Worm (Caenorhabditis elegans) whole organism, L4 larva: ENCODE results near the gene evl-14.

Source experiments
- F44E2.7 ChIP-seq: fragments of 200-800 bp; sonication (Bioruptor generic); IDR thresholded peaks from 2 replicates; pipeline ENCODE4 v2.1.2; 2022; ENCODE audit warnings: missing genetic modification characterization, missing compliant biosample characterization
- F49E8.2 ChIP-seq: sonication (generic microtip); optimal IDR thresholded peaks from 2 replicates; lab custom pipeline; 2016; ENCODE audit warnings: missing compliant biosample characterization, mild to moderate bottlenecking, missing genetic modification characterization, borderline replicate concordance
- T20F7.1 ChIP-seq: fragments of 200-800 bp; sonication (Bioruptor generic); optimal IDR thresholded peaks from 2 replicates; lab custom pipeline; 2018; ENCODE audit warnings: mild to moderate bottlenecking, missing genetic modification characterization, missing compliant biosample characterization
- T26A8.4 ChIP-seq: fragments of 200-800 bp; sonication (Bioruptor generic); IDR thresholded peaks from 2 replicates; pipeline ENCODE4 v1.3.6; 2022; ENCODE audit warnings: missing genetic modification characterization, missing compliant biosample characterization
- Y48G9A.11 ChIP-seq: fragments of 200-800 bp; sonication (Bioruptor generic); IDR thresholded peaks from 2 replicates; pipeline ENCODE4 v1.3.6; 2022; ENCODE audit warnings: missing genetic modification reagents, missing genetic modification characterization, missing compliant biosample characterization
- Y75B8A.6 ChIP-seq: fragments of 200-800 bp; sonication (Bioruptor generic); IDR thresholded peaks from 2 replicates; pipeline ENCODE4 v1.3.6; 2022; ENCODE audit warnings: missing genetic modification reagents, missing genetic modification characterization, missing compliant biosample characterization
- ZK546.5 ChIP-seq, 2 experiments: sonication (generic microtip); optimal IDR thresholded peaks; 2 replicates each; lab custom pipeline; 2017; ENCODE audit warnings: missing biosample characterization in 2 of 2, missing genetic modification characterization in 2 of 2
- ceh-20 ChIP-seq: fragments of 200-800 bp; sonication (Bioruptor generic); IDR thresholded peaks from 2 replicates; pipeline ENCODE4 v1.3.6; 2022; ENCODE audit warnings: missing genetic modification reagents, missing genetic modification characterization, missing compliant biosample characterization
- ceh-32 ChIP-seq: sonication (generic microtip); optimal IDR thresholded peaks from 2 replicates; lab custom pipeline; 2016; ENCODE audit warnings: mild to moderate bottlenecking, missing genetic modification characterization, missing compliant biosample characterization; ENCODE audit not compliant: poor library complexity
- ceh-62 ChIP-seq: sonication (generic microtip); optimal IDR thresholded peaks from 2 replicates; lab custom pipeline; 2017; ENCODE audit warnings: missing biosample characterization, missing genetic modification characterization
- ctbp-1 ChIP-seq: fragments of 200-800 bp; sonication (Bioruptor generic); IDR thresholded peaks from 2 replicates; pipeline ENCODE4 v1.3.6; 2022; ENCODE audit warnings: missing genetic modification reagents, missing genetic modification characterization, missing compliant biosample characterization
- daf-16 ChIP-seq, 3 experiments: sonication (generic microtip); optimal IDR thresholded peaks; 2 replicates each; lab custom pipeline; 2016 to 2017; ENCODE audit warnings: missing genetic modification characterization in 3 of 3, missing genetic modification reagents in 3 of 3, mild to moderate bottlenecking in 2 of 3, missing compliant biosample characterization in 2 of 3, missing biosample characterization in 1 of 3, moderate library complexity in 1 of 3
- dmd-9 ChIP-seq: fragments of 200-800 bp; sonication (Bioruptor generic); IDR thresholded peaks from 2 replicates; pipeline ENCODE4 v1.3.6; 2022; ENCODE audit warnings: missing genetic modification reagents, missing genetic modification characterization, missing compliant biosample characterization
- duxl-1 ChIP-seq: sonication (generic microtip); optimal IDR thresholded peaks from 2 replicates; lab custom pipeline; 2016; ENCODE audit warnings: mild to moderate bottlenecking, missing genetic modification characterization, moderate library complexity, missing compliant biosample characterization; ENCODE audit not compliant: poor library complexity
- egl-27 ChIP-seq: sonication (generic microtip); optimal IDR thresholded peaks from 3 replicates; lab custom pipeline; 2017; ENCODE audit warnings: missing biosample characterization, missing genetic modification reagents, missing genetic modification characterization
- egl-43 ChIP-seq: fragments of 200-800 bp; sonication (Bioruptor generic); IDR thresholded peaks from 2 replicates; pipeline ENCODE4 v1.3.6; 2022; ENCODE audit warnings: missing genetic modification reagents, missing genetic modification characterization, missing compliant biosample characterization
- fkh-10 ChIP-seq: fragments of 150-350 bp; optimal IDR thresholded peaks from 2 replicates; lab custom pipeline; 2014; ENCODE audit warnings: missing biosample characterization, missing genetic modification reagents, missing genetic modification characterization
- gei-8 ChIP-seq: fragments of 200-800 bp; sonication (Bioruptor generic); optimal IDR thresholded peaks from 2 replicates; lab custom pipeline; 2018; ENCODE audit warnings: mild to moderate bottlenecking, missing genetic modification characterization, missing compliant biosample characterization
- hlh-30 ChIP-seq: sonication (generic microtip); optimal IDR thresholded peaks from 2 replicates; lab custom pipeline; 2017; ENCODE audit warnings: antibody characterized with exemption, mild to moderate bottlenecking, missing genetic modification characterization, missing compliant biosample characterization; ENCODE audit not compliant: insufficient read depth
- hmg-1.1 ChIP-seq: fragments of 200-800 bp; sonication (Bioruptor generic); IDR thresholded peaks from 2 replicates; pipeline ENCODE4 v1.3.6; 2022; ENCODE audit warnings: missing genetic modification reagents, missing genetic modification characterization, missing compliant biosample characterization
- lim-7 ChIP-seq: fragments of 200-800 bp; sonication (Bioruptor generic); IDR thresholded peaks from 2 replicates; pipeline ENCODE4 v1.3.6; 2022; ENCODE audit warnings: missing genetic modification characterization, missing compliant biosample characterization
- lin-1 ChIP-seq: fragments of 200-800 bp; sonication (Bioruptor generic); IDR thresholded peaks from 2 replicates; pipeline ENCODE4 v1.3.6; 2022; ENCODE audit warnings: missing genetic modification reagents, missing genetic modification characterization, missing compliant biosample characterization
- lin-13 ChIP-seq: fragments of 150-350 bp; optimal IDR thresholded peaks from 2 replicates; lab custom pipeline; 2014; ENCODE audit warnings: missing biosample characterization, missing genetic modification reagents, missing genetic modification characterization
- lin-29 ChIP-seq: fragments of 200-800 bp; sonication (Bioruptor generic); IDR thresholded peaks from 2 replicates; pipeline ENCODE4 v1.3.6; 2022; ENCODE audit warnings: missing genetic modification reagents, missing genetic modification characterization, missing compliant biosample characterization
- lin-39 ChIP-seq: fragments of 150-350 bp; optimal IDR thresholded peaks from 2 replicates; lab custom pipeline; 2014; ENCODE audit warnings: missing biosample characterization, missing genetic modification reagents, missing genetic modification characterization
- lir-3 ChIP-seq: sonication (generic microtip); optimal IDR thresholded peaks from 2 replicates; lab custom pipeline; 2016; ENCODE audit warnings: mild to moderate bottlenecking, missing genetic modification characterization, missing compliant biosample characterization
- lsy-2 ChIP-seq, 2 experiments: fragments of 150-350 bp in 1 of 2; sonication (generic microtip) in 1 of 2; optimal IDR thresholded peaks; 2 replicates each; lab custom pipeline; 2014 to 2017; ENCODE audit warnings: missing biosample characterization in 2 of 2, missing genetic modification characterization in 2 of 2
- mdt-29 ChIP-seq: fragments of 200-800 bp; sonication (Bioruptor generic); IDR thresholded peaks from 2 replicates; pipeline ENCODE4 v1.3.6; 2022; ENCODE audit warnings: missing genetic modification reagents, missing genetic modification characterization, missing compliant biosample characterization
- mep-1 ChIP-seq: fragments of 150-350 bp; sonication (generic microtip); optimal IDR thresholded peaks from 3 replicates; lab custom pipeline; 2014; ENCODE audit warnings: missing biosample characterization, missing genetic modification characterization
- mes-2 ChIP-seq: sonication (generic microtip); optimal IDR thresholded peaks from 2 replicates; lab custom pipeline; 2016; ENCODE audit warnings: missing genotype, mild to moderate bottlenecking, missing genetic modification characterization, missing compliant biosample characterization; ENCODE audit not compliant: poor library complexity, severe bottlenecking
- mxl-2 ChIP-seq: fragments of 200-800 bp; sonication (Bioruptor generic); conservative IDR thresholded peaks from 2 replicates; pipeline ENCODE4 v1.3.6; 2022; ENCODE audit warnings: missing genetic modification reagents, missing genetic modification characterization, missing compliant biosample characterization
- mxl-3 ChIP-seq: fragments of 200-800 bp; sonication (Bioruptor generic); optimal IDR thresholded peaks from 2 replicates; lab custom pipeline; 2018; ENCODE audit warnings: mild to moderate bottlenecking, missing genetic modification characterization, missing compliant biosample characterization
- nhr-102 ChIP-seq: sonication (generic microtip); optimal IDR thresholded peaks from 2 replicates; lab custom pipeline; 2016; ENCODE audit warnings: mild to moderate bottlenecking, missing genetic modification characterization, moderate library complexity, missing compliant biosample characterization
- nhr-111 ChIP-seq: fragments of 200-800 bp; sonication (Bioruptor generic); optimal IDR thresholded peaks from 2 replicates; lab custom pipeline; 2018; ENCODE audit warnings: mild to moderate bottlenecking, missing genetic modification characterization, missing compliant biosample characterization
- nhr-237 ChIP-seq: sonication (generic microtip); optimal IDR thresholded peaks from 2 replicates; lab custom pipeline; 2017; ENCODE audit warnings: missing biosample characterization, missing genetic modification characterization
- nhr-28 ChIP-seq: fragments of 150-350 bp; optimal IDR thresholded peaks from 2 replicates; lab custom pipeline; 2014; ENCODE audit warnings: missing biosample characterization, missing genetic modification characterization
- nhr-77 ChIP-seq: fragments of 150-350 bp; optimal IDR thresholded peaks from 2 replicates; lab custom pipeline; 2014; ENCODE audit warnings: missing biosample characterization, missing genetic modification characterization
- pha-4 ChIP-seq, 2 experiments: fragments of 150-350 bp in 1 of 2; fragments of 200-800 bp in 1 of 2; sonication (Bioruptor generic) in 1 of 2; IDR thresholded peaks in 1 of 2; optimal IDR thresholded peaks in 1 of 2; 2 replicates each; pipeline versions ENCODE4 v1.3.6 to Lab custom; 2014 to 2022; ENCODE audit warnings: missing genetic modification characterization in 2 of 2, missing genetic modification reagents in 2 of 2, missing biosample characterization in 1 of 2, missing compliant biosample characterization in 1 of 2
- php-3 ChIP-seq: fragments of 200-800 bp; sonication (Bioruptor generic); IDR thresholded peaks from 2 replicates; pipeline ENCODE4 v1.3.6; 2022; ENCODE audit warnings: missing genetic modification reagents, missing genetic modification characterization, missing compliant biosample characterization
- sdz-12 ChIP-seq: fragments of 200-800 bp; sonication (Bioruptor generic); optimal IDR thresholded peaks from 2 replicates; lab custom pipeline; 2018; ENCODE audit warnings: mild to moderate bottlenecking, missing genetic modification characterization, missing compliant biosample characterization
- snpc-1.2 ChIP-seq: fragments of 200-800 bp; sonication (Bioruptor generic); IDR thresholded peaks from 2 replicates; pipeline ENCODE4 v1.3.6; 2022; ENCODE audit warnings: missing genetic modification reagents, missing genetic modification characterization, missing compliant biosample characterization
- snpc-4 ChIP-seq: fragments of 150-350 bp; optimal IDR thresholded peaks from 2 replicates; lab custom pipeline; 2014; ENCODE audit warnings: missing biosample characterization, missing genetic modification characterization
- spr-3 ChIP-seq: fragments of 200-800 bp; sonication (Bioruptor generic); optimal IDR thresholded peaks from 2 replicates; lab custom pipeline; 2018; ENCODE audit warnings: mild to moderate bottlenecking, missing genetic modification characterization, missing compliant biosample characterization
- tag-97 ChIP-seq: fragments of 200-800 bp; sonication (Bioruptor generic); IDR thresholded peaks from 2 replicates; pipeline ENCODE4 v1.3.6; 2022; ENCODE audit warnings: missing genetic modification characterization, missing compliant biosample characterization
- tra-1 ChIP-seq: fragments of 200-800 bp; sonication (Bioruptor generic); IDR thresholded peaks from 2 replicates; pipeline ENCODE4 v1.3.6; 2022; ENCODE audit warnings: missing genetic modification reagents, missing genetic modification characterization, missing compliant biosample characterization
- unc-130 ChIP-seq: sonication (generic microtip); optimal IDR thresholded peaks from 2 replicates; lab custom pipeline; 2016; ENCODE audit warnings: missing genetic modification reagents, missing genetic modification characterization, missing compliant biosample characterization
- unc-39 ChIP-seq: sonication (generic microtip); optimal IDR thresholded peaks from 2 replicates; lab custom pipeline; 2017; ENCODE audit warnings: missing biosample characterization, missing genetic modification characterization
- ztf-7 ChIP-seq: fragments of 150-350 bp; optimal IDR thresholded peaks from 2 replicates; lab custom pipeline; 2014; ENCODE audit warnings: missing biosample characterization, missing genetic modification characterization

evl-14 gene

DNA sequence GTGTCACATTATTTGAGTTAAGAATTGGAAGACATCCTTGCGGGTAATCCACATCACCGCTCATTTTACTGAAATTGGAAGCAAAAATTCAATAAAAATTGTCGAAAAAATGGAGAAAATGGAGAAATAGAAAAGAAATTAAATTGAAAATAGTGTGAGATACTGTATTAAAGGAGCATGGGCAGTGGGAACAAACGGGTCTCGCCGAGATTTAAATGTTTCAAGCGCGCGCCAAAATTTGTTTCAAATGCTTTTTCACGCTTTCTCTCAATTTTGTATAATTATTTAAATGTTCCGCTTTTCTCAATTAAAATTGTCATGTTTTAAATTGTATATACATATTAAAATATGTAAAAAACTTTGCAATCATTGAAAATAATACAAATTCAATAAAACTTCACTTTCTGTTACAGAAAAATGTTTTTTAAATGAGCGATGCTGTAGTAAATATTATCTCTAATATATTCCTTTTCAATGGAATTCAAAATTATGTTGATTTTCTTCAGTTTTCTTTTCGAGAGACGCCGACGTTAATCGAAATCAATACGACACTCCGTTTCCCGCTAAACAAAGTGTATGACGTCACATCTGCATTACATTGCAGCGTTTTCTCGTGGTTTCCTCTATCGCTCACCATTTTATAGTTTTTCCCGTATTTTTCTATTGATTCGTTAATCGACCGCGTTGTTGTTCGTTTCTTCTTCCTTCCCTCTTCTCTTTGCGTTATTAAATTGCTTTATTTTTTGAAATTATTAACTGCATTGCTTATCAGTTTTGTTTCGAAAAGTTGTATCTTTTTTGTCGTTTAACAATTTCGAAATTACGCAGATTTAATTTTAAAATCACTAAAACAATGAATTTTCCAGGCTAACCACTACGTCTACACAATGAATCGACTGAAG lies at the start of gene evl-14, which contains the start of gene dcn-1:
Gene evl-14, minus strand, starts transcription at position 68 of the 902 bp plus-strand sequence.
Gene dcn-1, plus strand, starts transcription at position 852 of the 902 bp plus-strand sequence.
- TF ChIP-seq Y48G9A.11 (GFP tag; lab: Robert Waterston, UW) (no peak), F44E2.7 (GFP tag; lab: Robert Waterston, UW) (no peak), ZK546.5 (tag; optimal IDR thresholded peaks at IDR 0.05; lab: Kevin White, UChicago) (no peak), unc-39 (tag; lab: Kevin White, UChicago) (no peak), mxl-2 (no peak), F49E8.2 (tag; lab: Kevin White, UChicago) (no peak), duxl-1 (tag; lab: Kevin White, UChicago) (no peak), nhr-111 (no peak), mes-2 (tag; lab: Kevin White, UChicago) (no peak), hmg-1.1 (GFP tag; lab: Robert Waterston, UW) (no peak), lin-13 (peak; percentile 40), lim-7 (GFP tag; lab: Robert Waterston, UW) (no peak), hlh-30 (tag; lab: Kevin White, UChicago) (peak; percentile 94), lir-3 (tag; lab: Kevin White, UChicago) (no peak), mdt-29 (no peak), sdz-12 (no peak), snpc-1.2 (GFP tag; lab: Robert Waterston, UW) (no peak), tra-1 (no peak), lsy-2 (tag; optimal IDR thresholded peaks at IDR 0.05; lab: Kevin White, UChicago) (peak; percentile 12 to 92), nhr-102 (tag; lab: Kevin White, UChicago) (no peak), daf-16 (GFP tag; optimal IDR thresholded peaks at IDR 0.05; lab: Kevin White, UChicago) (no peak), daf-16 (tag; optimal IDR thresholded peaks at IDR 0.05; lab: Kevin White, UChicago) (peak; percentile 71), ceh-32 (tag; lab: Kevin White, UChicago) (no peak), snpc-4 (tag; lab: Kevin White, UChicago) (no peak), ztf-7 (tag; lab: Kevin White, UChicago) (no peak), fkh-10 (GFP tag; lab: Kevin White, UChicago) (peak; percentile 3), dmd-9 (no peak), Y75B8A.6 (GFP tag; lab: Robert Waterston, UW) (no peak), lin-1 (no peak), gei-8 (GFP tag; lab: Kevin White, UChicago) (no peak), egl-43 (no peak), mxl-3 (GFP tag; lab: Kevin White, UChicago) (no peak), T26A8.4 (GFP tag; lab: Robert Waterston, UW) (no peak), nhr-237 (tag; lab: Kevin White, UChicago) (no peak), egl-27 (tag; lab: Kevin White, UChicago) (no peak), mep-1 (tag; lab: Kevin White, UChicago) (peak; percentile 79), unc-130 (GFP tag; lab: Kevin White, UChicago) (peak; percentile 46), lin-39 (tag; lab: Kevin White, UChicago) (no peak), nhr-77 (tag; lab: Kevin White, UChicago) (peak; percentile 44), ctbp-1 (GFP tag; lab: Robert Waterston, UW) (no peak), ceh-62 (tag; lab: Kevin White, UChicago) (no peak), lin-29 (GFP tag; lab: Robert Waterston, UW) (no peak), spr-3 (GFP tag; lab: Kevin White, UChicago) (no peak), nhr-28 (tag; lab: Kevin White, UChicago) (peak; percentile 69), php-3 (GFP tag; lab: Robert Waterston, UW) (no peak), tag-97 (GFP tag; lab: Robert Waterston, UW) (no peak), pha-4 (GFP tag; IDR thresholded peaks at IDR 0.05; lab: Robert Waterston, UW) (no peak), pha-4 (tag; optimal IDR thresholded peaks at IDR 0.05; lab: Kevin White, UChicago) (no peak), ceh-20 (GFP tag; lab: Robert Waterston, UW) (no peak), T20F7.1 (GFP tag; lab: Kevin White, UChicago) (peak; percentile 98)
